Worm (Caenorhabditis elegans): ENCODE measurements around the gene ufl-1.

DNA sequence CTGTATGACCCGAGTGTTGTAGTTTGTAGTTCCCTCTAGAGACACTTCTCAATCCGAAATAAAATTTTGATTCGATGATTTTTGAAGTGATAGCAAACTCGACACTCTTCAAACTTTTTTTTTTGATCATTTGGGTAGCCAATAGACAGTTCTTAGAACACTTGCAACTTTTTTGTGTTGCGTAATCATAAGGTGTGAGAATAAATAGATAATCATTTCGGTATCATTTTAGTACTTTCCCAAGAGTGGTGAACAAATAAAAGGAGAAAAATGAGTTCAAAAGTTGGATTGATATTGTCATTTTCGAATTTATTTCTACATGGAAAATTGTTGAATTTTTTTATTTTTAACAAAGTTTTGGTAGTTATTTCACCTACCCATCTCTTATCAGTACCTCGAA lies 11.8 kb downstream of the ufl-1 start:
- no peak for TF ChIP-seq ceh-91 (GFP tag; IDR thresholded peaks at IDR 0.05)
- TF ChIP-seq egrh-3 (GFP tag; IDR thresholded peaks at IDR 0.05): no peak
- no peak for TF ChIP-seq zim-3 (tag; optimal IDR thresholded peaks at IDR 0.05)
- TF ChIP-seq attf-3 (GFP tag; conservative IDR thresholded peaks at IDR 0.05): no peak
- TF ChIP-seq pha-4 (tag; optimal IDR thresholded peaks at IDR 0.05): no peak
- no peak for TF ChIP-seq ceh-79 (tag; optimal IDR thresholded peaks at IDR 0.05)
- TF ChIP-seq ekl-4 (GFP tag; IDR thresholded peaks at IDR 0.05): no peak
- TF ChIP-seq unc-62 (GFP tag; optimal IDR thresholded peaks at IDR 0.05): no peak
- TF ChIP-seq atf-7 (tag; optimal IDR thresholded peaks at IDR 0.05): no peak
- TF ChIP-seq snpc-4 (GFP tag; optimal IDR thresholded peaks at IDR 0.05): no peak
- TF ChIP-seq snpc-4 (tag; optimal IDR thresholded peaks at IDR 0.05): no peak

Measured in whole organism, young adult.